Worm (Caenorhabditis elegans) whole organism, L3 larva: ENCODE results near the gene Y45G12B.3.
A peak's percentile ranks its signal among the peaks of the same experiment; 100 is the strongest.

ENCODE experiments used
- R02D3.7 ChIP-seq: fragments of 150-350 bp; optimal IDR thresholded peaks from 2 replicates; lab custom pipeline; 2014; ENCODE audit warnings: missing biosample characterization, missing genetic modification characterization
- ZK546.5 ChIP-seq: sonication (generic microtip); optimal IDR thresholded peaks from 2 replicates; lab custom pipeline; 2017; ENCODE audit warnings: missing biosample characterization, missing genetic modification characterization
- ama-1 ChIP-seq: fragments of 150-350 bp; optimal IDR thresholded peaks from 2 replicates; lab custom pipeline; 2018
- ceh-28 ChIP-seq: fragments of 150-350 bp; optimal IDR thresholded peaks from 2 replicates; lab custom pipeline; 2014; ENCODE audit warnings: missing biosample characterization, missing genetic modification reagents, missing genetic modification characterization
- ceh-9 ChIP-seq: sonication (generic microtip); optimal IDR thresholded peaks from 2 replicates; lab custom pipeline; 2018; ENCODE audit warnings: missing biosample characterization, missing genetic modification characterization
- daf-12 ChIP-seq: fragments of 150-350 bp; optimal IDR thresholded peaks from 2 replicates; lab custom pipeline; 2014; ENCODE audit warnings: missing biosample characterization, missing genetic modification reagents, missing genetic modification characterization
- egl-5 ChIP-seq: fragments of 150-350 bp; optimal IDR thresholded peaks from 2 replicates; lab custom pipeline; 2017; ENCODE audit warnings: missing biosample characterization, missing genetic modification reagents, missing genetic modification characterization, inconsistent platforms
- elt-1 ChIP-seq: fragments of 150-350 bp; optimal IDR thresholded peaks from 2 replicates; lab custom pipeline; 2014; ENCODE audit warnings: missing biosample characterization, missing genetic modification characterization
- elt-2 ChIP-seq: sonication (generic microtip); optimal IDR thresholded peaks from 2 replicates; lab custom pipeline; 2016; ENCODE audit warnings: missing genetic modification reagents, mild to moderate bottlenecking, missing genetic modification characterization, missing compliant biosample characterization
- elt-3 ChIP-seq, 3 experiments: fragments of 150-350 bp in 1 of 3; sonication (generic microtip) in 2 of 3; optimal IDR thresholded peaks; 2 replicates in 2 of 3; 4 replicates in 1 of 3; lab custom pipeline; 2014 to 2017; ENCODE audit warnings: missing biosample characterization in 3 of 3, missing genetic modification characterization in 3 of 3
- eor-1 ChIP-seq, 2 experiments: fragments of 150-350 bp; optimal IDR thresholded peaks; 2 replicates each; lab custom pipeline; 2014 to 2018; ENCODE audit warnings: missing biosample characterization in 2 of 2, missing genetic modification characterization in 2 of 2
- fkh-10 ChIP-seq: sonication (generic microtip); optimal IDR thresholded peaks from 2 replicates; lab custom pipeline; 2017; ENCODE audit warnings: missing biosample characterization, missing genetic modification reagents, missing genetic modification characterization
- hmg-11 ChIP-seq: sonication (generic microtip); optimal IDR thresholded peaks from 2 replicates; lab custom pipeline; 2016; ENCODE audit warnings: missing genetic modification characterization, missing compliant biosample characterization
- jun-1 ChIP-seq: fragments of 150-350 bp; optimal IDR thresholded peaks from 2 replicates; lab custom pipeline; 2014; ENCODE audit warnings: missing biosample characterization, missing genetic modification reagents, missing genetic modification characterization
- lin-15B ChIP-seq: fragments of 150-350 bp; optimal IDR thresholded peaks from 2 replicates; lab custom pipeline; 2014; ENCODE audit warnings: missing biosample characterization, missing genetic modification characterization
- lin-39 ChIP-seq: fragments of 150-350 bp; optimal IDR thresholded peaks from 2 replicates; lab custom pipeline; 2018; ENCODE audit warnings: missing biosample characterization, missing genetic modification reagents, missing genetic modification characterization
- lsy-12 ChIP-seq: sonication (generic microtip); optimal IDR thresholded peaks from 2 replicates; lab custom pipeline; 2016; ENCODE audit warnings: mild to moderate bottlenecking, missing genetic modification characterization, missing compliant biosample characterization
- mdl-1 ChIP-seq: fragments of 150-350 bp; optimal IDR thresholded peaks from 2 replicates; lab custom pipeline; 2014; ENCODE audit warnings: missing biosample characterization, missing genetic modification characterization
- mml-1 ChIP-seq: fragments of 150-350 bp; sonication (generic microtip); optimal IDR thresholded peaks from 3 replicates; lab custom pipeline; 2014; ENCODE audit warnings: missing biosample characterization, missing genetic modification characterization
- nfya-1 ChIP-seq: sonication (generic microtip); optimal IDR thresholded peaks from 2 replicates; lab custom pipeline; 2017; ENCODE audit warnings: missing genetic modification characterization, mild to moderate bottlenecking, missing compliant biosample characterization, antibody characterized with exemption, moderate library complexity; ENCODE audit not compliant: insufficient read depth
- nhr-11 ChIP-seq: fragments of 150-350 bp; optimal IDR thresholded peaks from 2 replicates; lab custom pipeline; 2014; ENCODE audit warnings: missing biosample characterization, missing genetic modification characterization
- nhr-12 ChIP-seq: fragments of 150-350 bp; optimal IDR thresholded peaks from 2 replicates; lab custom pipeline; 2014; ENCODE audit warnings: missing biosample characterization, missing genetic modification characterization
- nhr-23 ChIP-seq: fragments of 150-350 bp; optimal IDR thresholded peaks from 2 replicates; lab custom pipeline; 2014; ENCODE audit warnings: missing biosample characterization, missing genetic modification reagents, missing genetic modification characterization
- nhr-237 ChIP-seq: fragments of 150-350 bp; optimal IDR thresholded peaks from 2 replicates; lab custom pipeline; 2014; ENCODE audit warnings: missing biosample characterization, missing genetic modification characterization
- nhr-25 ChIP-seq: sonication (generic microtip); optimal IDR thresholded peaks from 2 replicates; lab custom pipeline; 2017; ENCODE audit warnings: missing biosample characterization, missing genetic modification characterization
- nhr-28 ChIP-seq: fragments of 150-350 bp; optimal IDR thresholded peaks from 2 replicates; lab custom pipeline; 2014; ENCODE audit warnings: missing biosample characterization, missing genetic modification characterization
- nhr-43 ChIP-seq: sonication (generic microtip); optimal IDR thresholded peaks from 2 replicates; lab custom pipeline; 2016; ENCODE audit warnings: mild to moderate bottlenecking, missing genetic modification characterization, missing compliant biosample characterization; ENCODE audit not compliant: poor library complexity, severe bottlenecking
- nhr-67 ChIP-seq: fragments of 150-350 bp; optimal IDR thresholded peaks from 2 replicates; lab custom pipeline; 2014; ENCODE audit warnings: missing biosample characterization, missing genetic modification characterization
- nhr-76 ChIP-seq: fragments of 150-350 bp; sonication (generic microtip); optimal IDR thresholded peaks from 5 replicates; lab custom pipeline; 2014; ENCODE audit warnings: missing biosample characterization, missing genetic modification characterization
- nhr-77 ChIP-seq: fragments of 150-350 bp; optimal IDR thresholded peaks from 2 replicates; lab custom pipeline; 2014; ENCODE audit warnings: missing biosample characterization, missing genetic modification characterization
- pqm-1 ChIP-seq: fragments of 150-350 bp; optimal IDR thresholded peaks from 2 replicates; lab custom pipeline; 2017; ENCODE audit warnings: missing biosample characterization, missing genetic modification characterization, inconsistent platforms
- sea-2 ChIP-seq: fragments of 150-350 bp; sonication (generic microtip); optimal IDR thresholded peaks from 4 replicates; lab custom pipeline; 2014; ENCODE audit warnings: missing biosample characterization, missing genetic modification reagents, missing genetic modification characterization
- skn-1 ChIP-seq: fragments of 150-350 bp; optimal IDR thresholded peaks from 2 replicates; lab custom pipeline; 2014; ENCODE audit warnings: missing biosample characterization, missing genetic modification characterization
- snpc-4 ChIP-seq: fragments of 150-350 bp; optimal IDR thresholded peaks from 2 replicates; lab custom pipeline; 2014; ENCODE audit warnings: missing biosample characterization, missing genetic modification characterization
- tbx-2 ChIP-seq: sonication (generic microtip); optimal IDR thresholded peaks from 2 replicates; lab custom pipeline; 2016; ENCODE audit warnings: mild to moderate bottlenecking, missing genetic modification characterization, missing compliant biosample characterization
- unc-39 ChIP-seq: sonication (generic microtip); optimal IDR thresholded peaks from 4 replicates; lab custom pipeline; 2017; ENCODE audit warnings: missing biosample characterization, missing genetic modification characterization
- unc-62 ChIP-seq: fragments of 150-350 bp; sonication (generic microtip); optimal IDR thresholded peaks from 4 replicates; lab custom pipeline; 2014; ENCODE audit warnings: missing biosample characterization, missing genetic modification reagents, missing genetic modification characterization
- zag-1 ChIP-seq: fragments of 150-350 bp; optimal IDR thresholded peaks from 2 replicates; lab custom pipeline; 2014; ENCODE audit warnings: missing biosample characterization, missing genetic modification characterization
- ztf-11 ChIP-seq: fragments of 150-350 bp; optimal IDR thresholded peaks from 2 replicates; lab custom pipeline; 2014; ENCODE audit warnings: missing biosample characterization, missing genetic modification characterization
- ztf-4 ChIP-seq: fragments of 150-350 bp; optimal IDR thresholded peaks from 2 replicates; lab custom pipeline; 2014; ENCODE audit warnings: missing biosample characterization, missing genetic modification characterization

Gene Y45G12B.3

DNA sequence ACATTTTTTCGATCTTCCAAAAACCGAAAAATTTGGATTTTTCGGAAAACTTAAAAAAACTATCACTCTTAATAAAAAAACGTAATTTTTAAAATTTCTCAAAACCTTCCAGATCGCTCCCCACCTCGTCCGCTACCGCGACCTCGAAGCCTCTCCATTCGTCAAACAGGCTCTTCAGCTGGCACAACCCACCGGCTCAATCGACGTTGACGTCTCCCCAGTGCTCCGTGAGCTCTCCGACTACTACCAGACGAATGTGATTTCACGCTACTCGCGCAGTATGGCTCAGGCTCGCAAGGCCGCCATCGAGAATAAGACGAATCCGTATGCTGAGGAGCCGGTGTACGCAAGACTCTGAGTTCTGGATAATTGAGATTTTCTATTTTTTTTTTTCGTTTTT lies 10.3 kb upstream of the Y45G12B.3 start:
- no peak for TF ChIP-seq elt-1 (tag; lab: Kevin White, UChicago)
- no peak for TF ChIP-seq nhr-77 (tag; lab: Kevin White, UChicago)
- no peak for TF ChIP-seq R02D3.7 (tag; lab: Kevin White, UChicago)
- TF ChIP-seq mdl-1: no peak
- TF ChIP-seq nfya-1 (tag; lab: Kevin White, UChicago): no peak
- TF ChIP-seq ama-1 (lab: Kevin White, UChicago): no peak
- no peak for TF ChIP-seq ZK546.5 (tag; lab: Kevin White, UChicago)
- no peak for TF ChIP-seq eor-1 (tag; optimal IDR thresholded peaks at IDR 0.05; lab: Kevin White, UChicago)
- no peak for TF ChIP-seq lin-15B
- TF ChIP-seq zag-1 (tag; lab: Kevin White, UChicago): no peak
- TF ChIP-seq egl-5 (tag; lab: Kevin White, UChicago): no peak
- TF ChIP-seq nhr-23: no peak
- TF ChIP-seq nhr-28 (tag; lab: Kevin White, UChicago): no peak
- no peak for TF ChIP-seq ztf-4 (tag; lab: Kevin White, UChicago)
- TF ChIP-seq, all 47 proteins: peak for 0

DNA sequence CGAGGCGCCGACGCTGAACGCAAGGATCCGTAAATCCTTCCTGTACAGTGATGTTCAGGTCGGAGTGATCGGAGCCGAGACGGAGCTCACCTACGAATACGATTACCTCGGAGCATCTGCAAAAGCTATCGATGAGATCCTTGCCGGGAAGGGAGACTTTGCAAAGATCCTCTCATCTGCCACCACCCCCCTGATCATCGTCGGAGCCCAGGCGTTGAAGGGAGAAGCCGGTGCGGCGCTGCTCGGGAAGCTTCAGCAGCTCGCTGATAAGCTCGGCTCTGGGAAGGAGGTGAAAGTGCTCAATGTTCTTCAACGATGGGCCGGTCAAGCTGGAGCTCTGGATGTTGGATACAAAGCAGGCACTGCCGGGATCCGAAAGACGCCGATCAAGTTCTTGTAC lies 7.2 kb upstream of the Y45G12B.3 start:
- TF ChIP-seq elt-2 (tag; lab: Kevin White, UChicago) (no peak), ceh-28 (tag; lab: Kevin White, UChicago) (no peak), ztf-11 (no peak), ZK546.5 (tag; lab: Kevin White, UChicago) (no peak), lsy-12 (tag; lab: Kevin White, UChicago) (no peak), mdl-1 (no peak), eor-1 (tag; optimal IDR thresholded peaks at IDR 0.05; lab: Kevin White, UChicago) (no peak), nhr-77 (tag; lab: Kevin White, UChicago) (no peak), nhr-43 (no peak), nhr-237 (tag; lab: Kevin White, UChicago) (no peak), skn-1 (tag; lab: Kevin White, UChicago) (no peak)

DNA sequence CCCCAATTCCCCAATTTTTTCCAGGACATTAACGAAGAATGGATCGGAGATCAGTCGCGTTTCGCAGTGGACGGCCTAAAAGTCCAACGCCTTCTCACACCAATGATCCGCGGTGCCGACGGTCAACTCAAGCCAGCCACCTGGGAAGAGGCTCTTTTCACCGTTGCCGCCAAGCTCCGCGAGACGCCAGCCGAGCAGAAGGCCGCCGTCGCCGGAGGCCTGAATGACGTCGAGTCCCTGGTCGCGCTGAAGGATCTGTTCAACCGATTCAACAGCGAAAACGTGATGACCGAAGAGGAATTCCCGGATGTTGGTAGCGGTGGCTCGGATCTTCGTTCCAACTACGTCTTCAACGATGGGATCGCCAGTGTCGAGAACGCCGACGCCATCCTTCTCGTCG lies 6.8 kb upstream of the Y45G12B.3 start:
- TF ChIP-seq zag-1 (tag; lab: Kevin White, UChicago): no peak
- TF ChIP-seq ztf-11: no peak
- no peak for TF ChIP-seq nhr-67
- no peak for TF ChIP-seq unc-62 (GFP tag; lab: Kevin White, UChicago)
- no peak for TF ChIP-seq mdl-1
- no peak for TF ChIP-seq elt-2 (tag; lab: Kevin White, UChicago)
- no peak for TF ChIP-seq elt-3 (tag; optimal IDR thresholded peaks at IDR 0.05; lab: Kevin White, UChicago)
- no peak for TF ChIP-seq ceh-28 (tag; lab: Kevin White, UChicago)
- TF ChIP-seq daf-12: no peak
- TF ChIP-seq eor-1 (tag; optimal IDR thresholded peaks at IDR 0.05; lab: Kevin White, UChicago): no peak
- no peak for TF ChIP-seq nhr-77 (tag; lab: Kevin White, UChicago)
- TF ChIP-seq lin-39 (tag; lab: Kevin White, UChicago): no peak
- no peak for TF ChIP-seq mml-1

DNA sequence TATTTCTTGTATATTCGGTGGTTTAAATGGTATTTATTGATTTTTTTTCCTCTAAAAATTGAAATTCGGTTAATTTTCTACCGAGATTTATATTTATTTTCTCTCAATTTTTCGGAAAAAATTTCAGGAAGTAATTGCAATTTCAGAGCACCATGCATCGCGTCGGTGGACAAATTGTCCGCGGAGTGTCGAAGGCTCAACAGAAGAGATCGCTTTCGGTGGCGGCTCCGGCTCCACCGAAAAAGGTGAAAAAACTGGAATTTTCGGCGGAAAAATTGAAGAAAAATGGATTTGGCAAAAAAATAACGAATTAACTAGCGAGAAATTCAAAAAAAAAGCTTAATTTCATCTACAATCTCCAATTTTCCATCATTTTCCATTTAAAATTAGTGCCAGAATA lies 2.8 kb upstream of the Y45G12B.3 start, which contains the start of gene nuo-5:
TSS of gene nuo-5 (plus strand) at position 147 of the 400 bp plus-strand sequence.
- TF ChIP-seq daf-12 (no peak), nhr-67 (no peak), mml-1 (no peak), unc-62 (GFP tag; lab: Kevin White, UChicago) (no peak), tbx-2 (tag; lab: Kevin White, UChicago) (no peak), elt-1 (tag; lab: Kevin White, UChicago) (no peak)

DNA sequence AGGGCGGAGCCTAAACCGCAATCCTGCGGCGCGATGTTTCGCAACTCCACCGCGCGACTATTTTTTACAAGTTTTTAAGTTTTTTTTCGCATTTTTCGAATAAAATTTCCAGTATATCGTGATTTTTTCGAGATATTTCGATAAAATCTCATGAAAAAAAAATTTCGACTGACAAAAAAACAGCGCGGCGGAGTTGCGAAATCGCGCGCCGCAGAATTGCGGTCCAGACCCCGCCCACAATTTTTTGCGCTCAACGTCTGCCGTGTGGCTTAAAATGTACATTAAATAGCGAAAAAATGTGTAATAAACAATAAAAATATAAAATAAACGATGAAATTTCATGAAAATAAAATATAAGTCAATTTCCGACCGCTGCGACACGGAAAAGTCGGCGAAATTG lies 1.6 kb upstream of the Y45G12B.3 start:
- TF ChIP-seq ceh-9 (no peak), nhr-67 (no peak), fkh-10 (GFP tag; lab: Kevin White, UChicago) (no peak), mml-1 (no peak), ztf-4 (tag; lab: Kevin White, UChicago) (no peak), eor-1 (tag; optimal IDR thresholded peaks at IDR 0.05; lab: Kevin White, UChicago) (no peak), lin-15B (no peak), unc-39 (tag; lab: Kevin White, UChicago) (no peak), lsy-12 (tag; lab: Kevin White, UChicago) (no peak), snpc-4 (no peak), elt-2 (tag; lab: Kevin White, UChicago) (no peak)

DNA sequence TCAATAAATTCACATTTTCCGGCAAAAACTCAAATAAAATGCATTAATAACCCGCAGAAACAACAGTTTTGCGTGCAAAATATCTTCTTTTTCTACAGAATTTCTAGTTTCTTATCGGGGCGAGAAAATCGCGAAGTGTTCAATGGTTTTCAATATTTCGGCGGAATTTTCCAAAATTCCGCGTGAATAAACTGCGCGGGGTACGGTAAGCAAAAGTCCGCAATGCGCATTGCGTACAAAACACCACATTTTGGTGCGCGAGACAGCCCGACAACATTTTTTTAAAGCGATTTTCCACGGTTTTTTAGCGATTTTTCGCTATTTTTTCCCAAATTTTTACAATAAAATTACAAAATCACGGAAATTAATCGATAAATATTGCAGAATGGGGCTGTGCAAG lies 1.7 kb downstream of the Y45G12B.3 start, which contains the start of gene Y45G12B.2:
TSS of gene Y45G12B.2 (plus strand) at position 383 of the 400 bp plus-strand sequence.
- TF ChIP-seq pqm-1: peak; percentile 58
- TF ChIP-seq nhr-43: no peak
- no peak for TF ChIP-seq ZK546.5 (tag; lab: Kevin White, UChicago)
- no peak for TF ChIP-seq nhr-11 (tag; lab: Kevin White, UChicago)
- TF ChIP-seq unc-62 (GFP tag; lab: Kevin White, UChicago): no peak
- TF ChIP-seq hmg-11 (tag; lab: Kevin White, UChicago): peak; percentile 67
- peak; percentile 17 for TF ChIP-seq jun-1 (tag; lab: Kevin White, UChicago)
- TF ChIP-seq ceh-28 (tag; lab: Kevin White, UChicago): peak; percentile 31
- no peak for TF ChIP-seq zag-1 (tag; lab: Kevin White, UChicago)
- TF ChIP-seq eor-1 (tag; optimal IDR thresholded peaks at IDR 0.05; lab: Kevin White, UChicago): no peak
- no peak for TF ChIP-seq mml-1
- TF ChIP-seq nfya-1 (tag; lab: Kevin White, UChicago): peak; percentile 90
- peak; percentile 8 for TF ChIP-seq snpc-4
- no peak for TF ChIP-seq nhr-12
- TF ChIP-seq nhr-25 (tag; lab: Kevin White, UChicago): peak; percentile 38
- no peak for TF ChIP-seq nhr-76 (tag; lab: Kevin White, UChicago)
- TF ChIP-seq lin-15B: peak; percentile 71
- TF ChIP-seq nhr-23: peak; percentile 58
- TF ChIP-seq elt-2 (tag; lab: Kevin White, UChicago): peak; percentile 47
- peak; percentile 17 for TF ChIP-seq sea-2 (GFP tag; lab: Kevin White, UChicago)
- no peak for TF ChIP-seq fkh-10 (GFP tag; lab: Kevin White, UChicago)
